Fruit fly (Drosophila melanogaster) whole organism, embryonic: Measurements from ENCODE around the gene CG32767.

Source experiments
- CG17186 ChIP-seq: fragments of 200-800 bp; sonication (Bioruptor generic); optimal IDR thresholded peaks from 3 replicates; lab custom pipeline; 2017; ENCODE audit warnings: missing biosample characterization, missing genetic modification reagents, missing genetic modification characterization
- NFAT ChIP-seq: fragments of 200-800 bp; sonication (Bioruptor generic); IDR thresholded peaks from 2 replicates; pipeline ENCODE4 v1.3.6; 2022; ENCODE audit warnings: missing biosample characterization, missing genetic modification characterization

dm6 chrX:5052994-5053393, 31.6 kb downstream of the CG32767 start:
- no peak for TF ChIP-seq CG17186
- TF ChIP-seq NFAT (GFP tag; lab: Robert Waterston, UW) = no peak
